Fruit fly (Drosophila melanogaster) whole organism, wandering third instar larva: ENCODE results near the gene CG14326.
A peak's percentile ranks its signal among the peaks of the same experiment; 100 is the strongest.

Source experiments
- CG32264 ChIP-seq: fragments of 200-800 bp; sonication (Bioruptor generic); optimal IDR thresholded peaks from 2 replicates; lab custom pipeline; 2016; ENCODE audit warnings: missing biosample characterization, missing genetic modification characterization
- CG9705 ChIP-seq: fragments of 200-800 bp; sonication (Bioruptor generic); optimal IDR thresholded peaks from 2 replicates; lab custom pipeline; 2018; ENCODE audit warnings: missing biosample characterization, mild to moderate bottlenecking, missing genetic modification characterization
- CrebA ChIP-seq: fragments of 200-800 bp; sonication (Bioruptor generic); optimal IDR thresholded peaks from 2 replicates; lab custom pipeline; 2016; ENCODE audit warnings: missing biosample characterization, mild to moderate bottlenecking, missing genetic modification characterization, borderline replicate concordance
- Dfd ChIP-seq: fragments of >200 bp; optimal IDR thresholded peaks from 2 replicates; lab custom pipeline; 2017; ENCODE audit warnings: missing biosample characterization, missing genetic modification characterization
- Dif ChIP-seq: fragments of 200-275, 200-300 bp; sonication (Bioruptor generic); optimal IDR thresholded peaks from 2 replicates; lab custom pipeline; 2018; ENCODE audit warnings: missing biosample characterization, missing genetic modification characterization; ENCODE audit not compliant: partially characterized antibody
- GATAd ChIP-seq: sonication (Bioruptor generic); optimal IDR thresholded peaks from 2 replicates; lab custom pipeline; 2016; ENCODE audit warnings: missing biosample characterization, missing genetic modification characterization
- HLH106 ChIP-seq: fragments of 200-800 bp; optimal IDR thresholded peaks from 3 replicates; lab custom pipeline; 2019; ENCODE audit warnings: missing biosample characterization, mild to moderate bottlenecking, missing genetic modification characterization, moderate library complexity
- Myc ChIP-seq: fragments of >200 bp; optimal IDR thresholded peaks from 2 replicates; lab custom pipeline; 2017
- N ChIP-seq: fragments of >200 bp; optimal IDR thresholded peaks from 2 replicates; lab custom pipeline; 2018; ENCODE audit warnings: missing biosample characterization, missing external identifiers, missing genetic modification characterization
- OdsH ChIP-seq: fragments of 200-800 bp; sonication (Bioruptor generic); optimal IDR thresholded peaks from 2 replicates; lab custom pipeline; 2016; ENCODE audit warnings: missing biosample characterization, mild to moderate bottlenecking, missing genetic modification characterization
- Rel ChIP-seq, 2 experiments: fragments of 200-800 bp; sonication (Bioruptor generic) in 1 of 2; optimal IDR thresholded peaks; 2 replicates in 1 of 2; 3 replicates in 1 of 2; lab custom pipeline; 2016 to 2019; ENCODE audit warnings: mild to moderate bottlenecking in 2 of 2, missing biosample characterization in 2 of 2, missing genetic modification characterization in 2 of 2, moderate library complexity in 1 of 2
- Sp1 ChIP-seq: fragments of 200-800 bp; sonication (Bioruptor generic); optimal IDR thresholded peaks from 3 replicates; lab custom pipeline; 2019; ENCODE audit warnings: missing biosample characterization, mild to moderate bottlenecking, missing genetic modification characterization, moderate library complexity
- Vsx2 ChIP-seq: fragments of 200-300, 225-300 bp; sonication (Bioruptor generic); optimal IDR thresholded peaks from 2 replicates; lab custom pipeline; 2018; ENCODE audit warnings: missing biosample characterization, missing genetic modification characterization; ENCODE audit not compliant: partially characterized antibody
- br ChIP-seq: fragments of 200-800 bp; sonication (Bioruptor generic); optimal IDR thresholded peaks from 2 replicates; lab custom pipeline; 2016; ENCODE audit warnings: missing biosample characterization, missing genetic modification characterization
- brk ChIP-seq: fragments of 200-800 bp; sonication (Bioruptor generic); optimal IDR thresholded peaks from 2 replicates; lab custom pipeline; 2016; ENCODE audit warnings: missing biosample characterization, mild to moderate bottlenecking, missing genetic modification characterization
- dmrt93B ChIP-seq: fragments of 200-800 bp; sonication (Bioruptor generic); optimal IDR thresholded peaks from 2 replicates; lab custom pipeline; 2018; ENCODE audit warnings: missing biosample characterization, mild to moderate bottlenecking, missing genetic modification characterization
- ey ChIP-seq: fragments of 200-800 bp; sonication (Bioruptor generic); optimal IDR thresholded peaks from 2 replicates; lab custom pipeline; 2016; ENCODE audit warnings: missing biosample characterization, missing genetic modification characterization
- foxo ChIP-seq, 2 experiments: fragments of 200-800 bp; sonication (Bioruptor generic); optimal IDR thresholded peaks; 2 replicates in 1 of 2; 3 replicates in 1 of 2; lab custom pipeline; 2016 to 2017; ENCODE audit warnings: missing biosample characterization in 2 of 2, missing genetic modification characterization in 2 of 2
- h ChIP-seq: fragments of 200-800 bp; sonication (Bioruptor generic); optimal IDR thresholded peaks from 3 replicates; lab custom pipeline; 2016; ENCODE audit warnings: missing biosample characterization, mild to moderate bottlenecking, missing genetic modification characterization
- jim ChIP-seq: fragments of 175-275, 200-325 bp; sonication (Bioruptor generic); optimal IDR thresholded peaks from 2 replicates; lab custom pipeline; 2016; ENCODE audit warnings: missing biosample characterization, mild to moderate bottlenecking, missing genetic modification characterization
- psq ChIP-seq: fragments of 200-800 bp; sonication (Bioruptor generic); optimal IDR thresholded peaks from 3 replicates; lab custom pipeline; 2017; ENCODE audit warnings: missing biosample characterization, mild to moderate bottlenecking, missing genetic modification characterization, moderate library complexity
- rgr ChIP-seq: fragments of 200-800 bp; sonication (Bioruptor generic); optimal IDR thresholded peaks from 3 replicates; lab custom pipeline; 2016; ENCODE audit warnings: missing biosample characterization, mild to moderate bottlenecking, missing genetic modification characterization
- sage ChIP-seq: fragments of 200-800 bp; sonication (Bioruptor generic); optimal IDR thresholded peaks from 2 replicates; lab custom pipeline; 2016; ENCODE audit warnings: missing biosample characterization, mild to moderate bottlenecking, missing genetic modification characterization
- sv ChIP-seq: fragments of 200-800 bp; sonication (Bioruptor generic); optimal IDR thresholded peaks from 3 replicates; lab custom pipeline; 2016; ENCODE audit warnings: missing biosample characterization, missing genetic modification characterization
- usp ChIP-seq: fragments of >200 bp; optimal IDR thresholded peaks from 2 replicates; lab custom pipeline; 2017; ENCODE audit warnings: missing biosample characterization, missing genetic modification characterization
- woc ChIP-seq: sonication (Bioruptor generic); optimal IDR thresholded peaks from 2 replicates; lab custom pipeline; 2016; ENCODE audit warnings: missing biosample characterization, mild to moderate bottlenecking, missing genetic modification characterization

Gene CG14326

DNA sequence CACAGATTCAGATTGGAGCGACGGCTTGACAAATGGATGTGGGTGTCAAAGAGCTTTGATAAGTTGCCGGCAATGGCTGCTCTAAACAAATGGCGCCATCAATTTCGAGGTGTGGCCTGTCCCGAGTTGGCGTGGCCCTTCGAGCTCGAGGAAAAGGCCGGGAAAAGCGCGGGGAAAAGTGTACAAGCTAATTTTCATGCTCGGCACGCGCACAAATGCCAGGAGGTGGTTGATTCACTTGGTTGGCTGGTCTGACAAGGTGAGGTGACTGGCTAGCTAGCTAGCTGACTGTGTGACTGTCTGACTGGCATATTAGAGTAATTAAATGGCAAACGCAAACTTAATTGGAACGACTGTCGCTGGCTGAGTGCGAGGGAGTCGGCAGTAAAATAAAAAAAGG is 17.0 kb upstream of the CG14326 start:
- TF ChIP-seq foxo (GFP tag; optimal IDR thresholded peaks at IDR 0.05; lab: Kevin White, UChicago) = no peak
- peak; percentile 57 for TF ChIP-seq Vsx2 (GFP tag; lab: Kevin White, UChicago)
- TF ChIP-seq, all 38 proteins: peak for 1

- no peak for TF ChIP-seq woc (GFP tag; lab: Kevin White, UChicago)
- TF ChIP-seq, all 38 proteins: peak for 0
Observed at dm6 chr3R:17602974-17603373, 15.9 kb upstream of the CG14326 start.

dm6 chr3R:17603717-17604116 is 15.2 kb upstream of the CG14326 start:
- TF ChIP-seq Vsx2 (GFP tag; lab: Kevin White, UChicago) = peak; percentile 80
- TF ChIP-seq sv = no peak
- TF ChIP-seq ey (GFP tag; lab: Kevin White, UChicago) = no peak
- no peak for TF ChIP-seq jim (GFP tag; lab: Kevin White, UChicago)
- no peak for TF ChIP-seq Dfd (GFP tag; lab: Kevin White, UChicago)
- TF ChIP-seq usp (GFP tag; lab: Kevin White, UChicago) = no peak
- TF ChIP-seq woc (GFP tag; lab: Kevin White, UChicago) = no peak

- TF ChIP-seq sage (GFP tag; lab: Kevin White, UChicago) (no peak), dmrt93B (GFP tag; lab: Kevin White, UChicago) (peak; percentile 51), HLH106 (tag; lab: Kevin White, UChicago) (peak; percentile 71), h (peak; percentile 33), psq (GFP tag; lab: Kevin White, UChicago) (peak; percentile 57), Rel (GFP tag; optimal IDR thresholded peaks at IDR 0.05; lab: Kevin White, UChicago) (no peak), Rel (tag; optimal IDR thresholded peaks at IDR 0.05; lab: Kevin White, UChicago) (peak; percentile 14), OdsH (GFP tag; lab: Kevin White, UChicago) (peak; percentile 22), Dif (GFP tag; lab: Kevin White, UChicago) (peak; percentile 4), woc (GFP tag; lab: Kevin White, UChicago) (peak; percentile 25), Sp1 (GFP tag; lab: Kevin White, UChicago) (peak; percentile 78), foxo (GFP tag; optimal IDR thresholded peaks at IDR 0.05; lab: Kevin White, UChicago) (peak in 1 of 2 experiments; percentile 37), usp (GFP tag; lab: Kevin White, UChicago) (no peak), CrebA (GFP tag; lab: Kevin White, UChicago) (no peak), rgr (GFP tag; lab: Kevin White, UChicago) (peak; percentile 33), CG9705 (GFP tag; lab: Kevin White, UChicago) (peak; percentile 26)
- TF ChIP-seq, all 38 proteins: peak for 12
Observed at dm6 chr3R:17604198-17604879, 14.6 kb upstream of the CG14326 start.

- TF ChIP-seq ey (GFP tag; lab: Kevin White, UChicago) (no peak), CrebA (GFP tag; lab: Kevin White, UChicago) (no peak), woc (GFP tag; lab: Kevin White, UChicago) (peak; percentile 46), usp (GFP tag; lab: Kevin White, UChicago) (no peak), Vsx2 (GFP tag; lab: Kevin White, UChicago) (peak; percentile 51), GATAd (GFP tag; lab: Kevin White, UChicago) (no peak), brk (GFP tag; lab: Kevin White, UChicago) (no peak), Myc (lab: Kevin White, UChicago) (peak; percentile 67), CG9705 (GFP tag; lab: Kevin White, UChicago) (no peak), HLH106 (tag; lab: Kevin White, UChicago) (peak; percentile 1)
- TF ChIP-seq, all 38 proteins: peak for 4
Observed at dm6 chr3R:17604880-17605667, 13.8 kb upstream of the CG14326 start.

DNA sequence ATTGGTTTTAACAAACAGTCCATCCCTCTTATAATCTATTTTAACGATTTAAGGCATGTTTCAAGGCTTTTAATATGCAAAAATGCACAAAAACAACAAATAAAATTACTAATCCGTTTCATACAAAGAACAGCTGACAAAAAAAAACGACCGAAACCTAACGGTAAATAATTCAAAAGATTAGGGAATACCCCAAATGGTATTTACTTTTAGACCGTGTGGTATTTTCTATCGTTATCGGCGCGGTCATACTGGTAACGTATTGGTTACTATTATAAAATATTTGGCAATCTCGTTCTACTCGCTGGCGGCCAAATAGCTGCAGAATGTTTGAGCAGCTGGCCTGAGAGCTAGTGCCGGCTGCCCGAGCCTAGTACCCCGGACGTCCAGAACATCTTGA is 13.0 kb upstream of the CG14326 start, which contains the start of gene sll:
TSS of gene sll (plus strand) at position 235 of the 400 bp plus-strand sequence.
- TF ChIP-seq brk (GFP tag; lab: Kevin White, UChicago) = no peak
- no peak for TF ChIP-seq jim (GFP tag; lab: Kevin White, UChicago)
- TF ChIP-seq N (GFP tag; lab: Kevin White, UChicago) = no peak
- TF ChIP-seq br (GFP tag; lab: Kevin White, UChicago) = no peak
- TF ChIP-seq HLH106 (tag; lab: Kevin White, UChicago) = no peak
- no peak for TF ChIP-seq CG32264
